Fruit fly (Drosophila melanogaster) whole organism, embryonic: ENCODE measurements around the gene Uba5.

Experiments
- B-H1 ChIP-seq: fragments of 200-800 bp; sonication (Bioruptor generic); IDR thresholded peaks from 3 replicates; pipeline ENCODE4 v1.3.6; 2022; ENCODE audit warnings: missing biosample characterization, missing genetic modification characterization
- CG11247 ChIP-seq: fragments of 200-800 bp; sonication (Bioruptor generic); IDR thresholded peaks from 2 replicates; pipeline ENCODE4 v1.3.6; 2022; ENCODE audit warnings: missing biosample characterization, missing genetic modification characterization
- CG15601 ChIP-seq: fragments of 200-800 bp; sonication (Bioruptor generic); optimal IDR thresholded peaks from 3 replicates; lab custom pipeline; 2019; ENCODE audit warnings: missing biosample characterization, mild to moderate bottlenecking, missing genetic modification characterization, moderate library complexity
- CG18011 ChIP-seq: fragments of 200-800 bp; sonication (Bioruptor generic); optimal IDR thresholded peaks from 2 replicates; lab custom pipeline; 2017; ENCODE audit warnings: missing biosample characterization, missing genetic modification characterization, mild to moderate bottlenecking, moderate library complexity, missing genotype
- CG4707 ChIP-seq: fragments of 200-800 bp; sonication (Bioruptor generic); optimal IDR thresholded peaks from 2 replicates; lab custom pipeline; 2018; ENCODE audit warnings: missing biosample characterization, mild to moderate bottlenecking, missing genetic modification characterization, moderate library complexity
- Dfd ChIP-seq, 2 experiments: fragments of >200 bp; optimal IDR thresholded peaks; 2 replicates each; lab custom pipeline; 2017; ENCODE audit warnings: missing biosample characterization in 2 of 2, missing genetic modification characterization in 2 of 2
- Dip3 ChIP-seq: fragments of 200-800 bp; sonication (Bioruptor generic); optimal IDR thresholded peaks from 3 replicates; lab custom pipeline; 2016; ENCODE audit warnings: missing biosample characterization, missing genetic modification characterization
- Hr39 ChIP-seq: fragments of >200 bp; optimal IDR thresholded peaks from 2 replicates; lab custom pipeline; 2017
- Hsf ChIP-seq: fragments of 200-800 bp; sonication (Bioruptor generic); optimal IDR thresholded peaks from 3 replicates; lab custom pipeline; 2016; ENCODE audit warnings: missing biosample characterization, missing genetic modification characterization
- dysf ChIP-seq: fragments of 200-800 bp; sonication (Bioruptor generic); IDR thresholded peaks from 3 replicates; pipeline ENCODE4 v1.3.6; 2022; ENCODE audit warnings: missing biosample characterization, missing genetic modification characterization

DNA sequence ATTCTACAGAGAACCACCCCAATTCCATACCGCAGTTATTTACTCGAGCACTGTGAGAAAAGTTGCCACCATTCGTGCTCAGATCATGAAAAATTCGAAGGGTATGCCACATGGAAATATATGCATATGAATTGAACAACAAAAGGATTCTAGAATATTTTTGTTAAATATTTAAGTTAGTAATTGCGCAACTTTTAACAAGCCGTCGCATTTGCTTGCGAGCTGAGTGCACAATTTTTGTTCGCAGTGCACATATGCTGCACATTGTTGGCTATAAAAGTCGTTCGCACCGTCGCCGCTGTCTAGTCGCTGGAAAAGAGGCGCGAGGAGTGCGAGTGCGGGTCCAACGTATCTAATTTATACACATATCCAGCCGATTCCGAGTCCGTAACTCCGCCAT is 6.6 kb upstream of the Uba5 start, which contains the start of gene Cyp4g15:
- no peak for TF ChIP-seq Hr39 (lab: Kevin White, UChicago)
- TF ChIP-seq CG18011 (GFP tag; lab: Kevin White, UChicago) = no peak
- no peak for TF ChIP-seq dysf (GFP tag; lab: Robert Waterston, UW)
- no peak for TF ChIP-seq Hsf (GFP tag; lab: Kevin White, UChicago)
- no peak for TF ChIP-seq CG11247 (GFP tag; lab: Robert Waterston, UW)
- no peak for TF ChIP-seq Dfd (GFP tag; optimal IDR thresholded peaks at IDR 0.05; lab: Kevin White, UChicago)
- TF ChIP-seq CG15601 = no peak
- no peak for TF ChIP-seq Dip3 (GFP tag; lab: Kevin White, UChicago)
- no peak for TF ChIP-seq CG4707 (GFP tag; lab: Kevin White, UChicago)
- no peak for TF ChIP-seq B-H1 (GFP tag; lab: Robert Waterston, UW)
